Fruit fly (Drosophila melanogaster) whole organism, prepupa: ENCODE data around the gene Miga.

Experiments used
- CG10631 ChIP-seq: fragments of 200-800 bp; sonication (Bioruptor generic); optimal IDR thresholded peaks from 2 replicates; lab custom pipeline; 2016; ENCODE audit warnings: missing biosample characterization, missing genetic modification characterization
- CG10669 ChIP-seq: fragments of 200-800 bp; sonication (Bioruptor generic); optimal IDR thresholded peaks from 3 replicates; lab custom pipeline; 2018; ENCODE audit warnings: missing biosample characterization, mild to moderate bottlenecking, missing genetic modification characterization, moderate library complexity
- CG15336 ChIP-seq: fragments of 200-800 bp; sonication (Bioruptor generic); IDR thresholded peaks from 2 replicates; pipeline ENCODE4 v1.3.6; 2022; ENCODE audit warnings: missing biosample characterization, missing genetic modification characterization
- CG3032 ChIP-seq: fragments of 200-800 bp; optimal IDR thresholded peaks from 2 replicates; lab custom pipeline; 2019; ENCODE audit warnings: missing biosample characterization, mild to moderate bottlenecking, missing genetic modification characterization, moderate library complexity
- CG32006 ChIP-seq: fragments of 200-800 bp; sonication (Bioruptor generic); optimal IDR thresholded peaks from 3 replicates; lab custom pipeline; 2017; ENCODE audit warnings: missing biosample characterization, mild to moderate bottlenecking, missing genetic modification characterization
- Eip78C ChIP-seq: fragments of 200-800 bp; sonication (Bioruptor generic); peaks from one replicate; lab custom pipeline; 2016; ENCODE audit warnings: missing biosample characterization, missing genetic modification characterization
- Gug ChIP-seq: fragments of 200-800 bp; sonication (Bioruptor generic); IDR thresholded peaks from 2 replicates; pipeline ENCODE4 v1.3.6; 2022; ENCODE audit warnings: missing biosample characterization, missing genetic modification characterization
- spab ChIP-seq: fragments of 200-800 bp; sonication (Bioruptor generic); optimal IDR thresholded peaks from 2 replicates; lab custom pipeline; 2017; ENCODE audit warnings: missing biosample characterization, mild to moderate bottlenecking, missing genetic modification characterization, missing genetic modification reagents

DNA sequence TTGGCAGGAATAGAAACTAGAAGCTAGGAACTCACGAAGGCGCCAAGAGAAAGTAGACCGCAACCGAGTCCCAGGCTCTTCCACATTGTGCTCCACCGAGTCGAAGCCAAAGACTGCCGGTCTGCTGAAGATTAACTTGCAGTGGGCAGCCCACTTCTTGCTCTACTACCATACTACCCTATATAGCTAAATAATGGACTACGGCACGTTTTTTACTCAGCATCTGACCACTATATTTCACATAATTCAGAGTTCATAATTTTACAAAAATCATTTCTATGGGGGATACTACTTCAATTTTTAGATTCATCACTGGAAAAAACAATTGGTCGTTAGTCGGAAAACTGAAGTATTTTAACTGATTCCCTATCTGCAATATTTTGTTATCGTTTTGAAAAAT, 3.9 kb downstream of the Miga start, which contains the start of gene CG32712:
- TF ChIP-seq CG3032 (tag; lab: Kevin White, UChicago) = no peak
- TF ChIP-seq CG15336 (GFP tag; lab: Robert Waterston, UW) = no peak
- no peak for TF ChIP-seq CG10631 (GFP tag; lab: Kevin White, UChicago)
- TF ChIP-seq CG10669 = no peak
- TF ChIP-seq CG32006 (GFP tag; lab: Kevin White, UChicago) = no peak
- TF ChIP-seq spab (GFP tag; lab: Kevin White, UChicago) = no peak
- TF ChIP-seq Gug (GFP tag; lab: Robert Waterston, UW) = no peak
- no peak for TF ChIP-seq Eip78C
